Fruit fly (Drosophila melanogaster) whole organism, adult: Measurements from ENCODE around the gene Tbh.

Experiments
- CG11617 ChIP-seq: fragments of 200-800 bp; sonication (Bioruptor generic); optimal IDR thresholded peaks from 2 replicates; lab custom pipeline; 2017; ENCODE audit warnings: mild to moderate bottlenecking, missing biosample characterization, missing genetic modification reagents, missing genetic modification characterization
- CG7045 ChIP-seq: fragments of 200-800 bp; sonication (Bioruptor generic); optimal IDR thresholded peaks from 2 replicates; lab custom pipeline; 2017; ENCODE audit warnings: missing biosample characterization, mild to moderate bottlenecking, missing genetic modification characterization
- Mnt ChIP-seq: fragments of 200-800 bp; sonication (Bioruptor generic); optimal IDR thresholded peaks from 2 replicates; lab custom pipeline; 2016; ENCODE audit warnings: missing biosample characterization, mild to moderate bottlenecking, missing genetic modification characterization
- kay ChIP-seq: fragments of 200-800 bp; sonication (Bioruptor generic); peaks from one replicate; lab custom pipeline; 2016; ENCODE audit warnings: missing biosample characterization, missing genetic modification characterization, borderline replicate concordance
- ovo ChIP-seq: fragments of 200-800 bp; sonication (Bioruptor generic); optimal IDR thresholded peaks from 2 replicates; lab custom pipeline; 2016; ENCODE audit warnings: missing biosample characterization, missing genetic modification characterization

dm6 chrX:7972363-7972942 is 23.0 kb upstream of the Tbh start:
- no peak for TF ChIP-seq ovo (GFP tag; lab: Kevin White, UChicago)
- no peak for TF ChIP-seq kay (GFP tag; lab: Kevin White, UChicago)
- no peak for TF ChIP-seq CG11617 (GFP tag; lab: Kevin White, UChicago)
- TF ChIP-seq CG7045: peak; percentile 5
- TF ChIP-seq Mnt (GFP tag; lab: Kevin White, UChicago): no peak
